Worm (Caenorhabditis elegans) whole organism, L4/young adult: ENCODE data around the gene cls-3.

Experiments
- W03F9.2 ChIP-seq: fragments of 150-350 bp; optimal IDR thresholded peaks from 2 replicates; lab custom pipeline; 2014; ENCODE audit warnings: missing biosample characterization, missing genetic modification characterization
- dao-5 ChIP-seq: sonication (generic microtip); optimal IDR thresholded peaks from 2 replicates; lab custom pipeline; 2016; ENCODE audit warnings: missing genotype, missing genetic modification characterization, moderate library complexity, missing compliant biosample characterization
- him-1 ChIP-seq: sonication (generic microtip); optimal IDR thresholded peaks from 2 replicates; lab custom pipeline; 2016; ENCODE audit warnings: missing genotype, missing genetic modification reagents, missing genetic modification characterization, missing compliant biosample characterization

cls-3 gene

DNA sequence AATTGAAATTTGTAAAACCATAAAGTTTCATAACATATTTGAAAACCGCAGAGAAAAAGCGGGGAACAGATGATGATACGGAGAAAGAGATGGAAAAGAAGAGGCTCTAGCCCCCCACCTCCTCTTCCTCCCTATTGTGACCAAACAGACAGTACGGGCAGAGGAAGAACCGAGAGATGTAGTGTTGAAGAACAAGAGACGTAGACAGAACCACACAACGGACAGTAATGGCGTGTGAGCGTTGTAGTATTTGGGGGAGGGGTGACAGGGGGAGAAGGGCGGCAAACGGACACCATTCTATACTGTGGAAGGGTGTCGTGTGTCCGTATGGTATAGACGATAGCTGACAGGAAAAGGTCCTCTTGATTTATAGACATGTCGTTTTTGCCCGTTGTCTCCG, 14.9 kb downstream of the cls-3 start:
- TF ChIP-seq W03F9.2, result no peak
- no peak for TF ChIP-seq dao-5 (tag; lab: Kevin White, UChicago)
- TF ChIP-seq him-1 (tag; lab: Kevin White, UChicago), result no peak

DNA sequence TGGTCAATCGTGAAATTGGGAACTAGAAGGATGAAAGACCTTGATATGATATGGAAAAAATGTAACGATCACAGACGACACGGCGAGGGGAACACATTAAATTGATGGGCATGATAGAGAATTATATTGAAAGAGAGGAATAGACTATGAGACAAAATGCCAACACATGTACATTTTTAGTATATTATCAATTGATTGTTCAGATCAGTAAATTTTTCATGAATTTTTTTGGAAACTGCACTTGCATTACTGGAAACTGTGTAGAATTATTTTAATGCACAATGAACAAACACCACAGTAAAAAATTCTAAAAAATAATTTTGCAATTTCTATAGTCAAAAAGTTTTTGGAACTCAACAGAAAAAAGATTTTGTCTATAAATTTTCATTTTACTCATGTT, 17.7 kb downstream of the cls-3 start:
- TF ChIP-seq W03F9.2, result no peak
- TF ChIP-seq dao-5 (tag; lab: Kevin White, UChicago), result no peak
- no peak for TF ChIP-seq him-1 (tag; lab: Kevin White, UChicago)

DNA sequence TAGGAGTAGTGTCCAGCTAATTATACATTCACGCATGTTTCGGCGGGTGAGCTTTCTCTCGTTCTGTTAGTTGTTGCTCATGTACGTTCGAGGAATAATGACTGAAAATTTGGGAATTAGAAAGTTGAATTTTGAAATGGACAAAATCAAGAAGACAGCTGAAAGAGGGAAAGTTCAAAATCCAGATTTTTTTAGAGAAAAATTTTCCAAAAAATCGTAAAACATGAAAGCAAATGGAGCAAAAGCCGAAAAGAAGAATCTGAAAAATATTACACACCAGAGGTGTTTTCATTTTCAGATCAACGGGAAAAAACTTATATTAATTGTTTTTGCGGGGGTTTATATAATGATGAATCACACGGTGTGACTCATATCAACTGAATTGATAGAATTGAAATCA, 18.2 kb downstream of the cls-3 start, which contains the start of gene ina-1:
Gene ina-1, minus strand, starts transcription at position 101 of the 400 bp plus-strand sequence.
- TF ChIP-seq W03F9.2, result no peak
- no peak for TF ChIP-seq dao-5 (tag; lab: Kevin White, UChicago)
- TF ChIP-seq him-1 (tag; lab: Kevin White, UChicago), result no peak

DNA sequence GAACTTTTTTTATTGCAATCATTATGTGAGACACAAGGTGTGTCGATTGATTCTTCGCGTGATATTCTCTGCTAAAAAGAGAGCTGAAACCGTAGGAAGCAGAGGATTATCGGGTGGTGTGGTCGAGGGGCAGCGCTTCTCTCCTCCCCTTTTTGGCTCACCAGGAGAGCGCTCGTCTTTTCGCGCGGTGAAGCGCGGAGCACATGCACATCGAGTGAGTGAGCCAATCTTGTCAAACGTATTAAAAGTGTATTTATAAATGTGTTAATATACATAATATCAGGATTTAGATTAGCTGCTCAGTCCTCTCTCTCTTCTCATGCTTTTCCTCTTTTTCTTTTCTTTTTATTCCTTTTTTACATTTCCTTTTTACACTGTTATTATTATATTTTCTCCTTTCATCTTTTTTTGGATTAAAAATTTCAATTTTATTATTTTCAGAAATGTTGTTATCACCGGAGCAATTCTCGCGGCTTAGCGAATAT, 28.2 kb downstream of the cls-3 start, which contains the start of gene dgk-3:
Gene dgk-3, plus strand, starts transcription at position 435 of the 485 bp plus-strand sequence.
- no peak for TF ChIP-seq him-1 (tag; lab: Kevin White, UChicago)
- no peak for TF ChIP-seq dao-5 (tag; lab: Kevin White, UChicago)
- no peak for TF ChIP-seq W03F9.2

DNA sequence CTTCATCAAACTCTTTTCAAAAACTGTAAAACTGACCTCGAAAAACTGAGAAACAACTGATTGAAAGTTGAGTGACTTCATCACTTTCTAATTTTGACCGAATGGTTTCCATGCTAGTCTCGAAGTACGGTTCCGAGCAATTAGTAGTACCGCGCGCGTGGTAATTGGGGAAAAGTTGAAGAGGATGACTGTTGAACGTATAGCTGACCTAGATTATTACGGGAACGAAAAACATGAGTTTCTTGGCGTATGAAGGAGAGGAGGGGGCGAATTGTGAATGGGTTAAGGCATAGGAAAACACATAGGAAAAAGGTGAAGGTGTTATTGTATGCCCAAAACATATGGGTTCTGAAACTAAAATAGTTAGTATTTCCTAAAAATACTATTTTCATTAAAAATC, 29.4 kb downstream of the cls-3 start, which contains the start of gene ptr-9:
Gene ptr-9, minus strand, starts transcription at position 101 of the 400 bp plus-strand sequence.
- TF ChIP-seq dao-5 (tag; lab: Kevin White, UChicago) (no peak), him-1 (tag; lab: Kevin White, UChicago) (no peak), W03F9.2 (no peak)

DNA sequence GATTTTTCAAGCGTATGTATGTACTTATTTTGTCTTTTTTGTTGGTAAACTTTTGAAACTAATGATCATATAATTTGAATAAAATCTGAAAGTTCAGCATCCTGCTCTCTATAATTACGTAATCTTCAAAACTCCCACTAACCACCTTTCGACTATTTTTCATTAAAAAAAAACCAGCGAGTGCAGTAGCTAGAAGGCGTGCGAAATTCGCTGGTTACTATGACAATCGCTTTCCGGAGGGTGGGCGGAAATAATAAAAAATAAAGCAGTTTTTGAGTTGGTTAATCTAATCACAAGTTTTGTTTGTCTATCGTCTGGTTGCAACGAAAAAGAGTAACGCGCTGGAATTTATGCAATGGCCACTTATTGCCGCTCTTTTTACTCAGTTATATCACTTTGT, 36.1 kb downstream of the cls-3 start, which contains the start of gene irld-34:
Gene irld-34, plus strand, starts transcription at position 301 of the 400 bp plus-strand sequence.
- TF ChIP-seq him-1 (tag; lab: Kevin White, UChicago), result no peak
- no peak for TF ChIP-seq dao-5 (tag; lab: Kevin White, UChicago)
- TF ChIP-seq W03F9.2, result no peak

DNA sequence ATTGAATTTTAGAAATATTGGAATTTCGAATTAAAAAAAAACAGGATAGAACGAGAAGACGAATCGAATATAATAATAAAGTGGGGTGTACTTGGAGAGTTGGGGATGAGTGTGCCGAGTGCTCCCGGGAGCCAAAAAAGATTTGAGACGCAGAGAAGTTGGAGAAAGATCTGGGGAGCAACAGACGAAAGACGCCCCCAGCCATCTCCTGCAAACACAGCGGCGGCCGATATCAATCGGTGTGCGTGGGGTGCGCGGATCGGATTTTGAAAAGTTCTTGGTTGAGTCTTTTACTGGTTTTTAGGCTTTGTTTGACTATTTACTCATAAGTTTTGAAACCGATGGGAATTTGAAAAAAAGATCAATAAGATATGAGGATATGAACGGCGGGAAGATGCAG, 37.1 kb downstream of the cls-3 start, which contains the start of gene nhl-1:
Gene nhl-1, minus strand, starts transcription at position 101 of the 400 bp plus-strand sequence.
- TF ChIP-seq dao-5 (tag; lab: Kevin White, UChicago) (no peak), W03F9.2 (no peak), him-1 (tag; lab: Kevin White, UChicago) (no peak)

DNA sequence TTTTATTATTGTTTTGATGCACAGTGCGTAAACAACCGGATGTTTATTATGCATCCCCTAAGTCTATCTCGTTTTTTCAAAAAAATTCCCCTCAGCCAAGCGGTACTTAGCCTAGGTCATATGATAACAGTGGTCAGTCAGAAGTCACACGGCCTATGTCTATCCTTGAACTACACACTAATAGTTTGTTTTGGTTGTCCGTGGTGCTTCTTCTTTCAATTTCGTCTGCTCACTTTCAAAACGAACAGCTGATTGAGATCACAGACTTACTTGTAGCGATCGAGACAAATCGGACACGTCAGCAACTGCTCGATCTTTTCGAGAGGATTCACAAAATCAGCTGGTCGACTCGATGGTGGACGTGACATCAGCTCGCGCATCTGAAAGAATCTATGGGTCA, 38.0 kb downstream of the cls-3 start:
- TF ChIP-seq dao-5 (tag; lab: Kevin White, UChicago), result no peak
- no peak for TF ChIP-seq W03F9.2
- no peak for TF ChIP-seq him-1 (tag; lab: Kevin White, UChicago)

DNA sequence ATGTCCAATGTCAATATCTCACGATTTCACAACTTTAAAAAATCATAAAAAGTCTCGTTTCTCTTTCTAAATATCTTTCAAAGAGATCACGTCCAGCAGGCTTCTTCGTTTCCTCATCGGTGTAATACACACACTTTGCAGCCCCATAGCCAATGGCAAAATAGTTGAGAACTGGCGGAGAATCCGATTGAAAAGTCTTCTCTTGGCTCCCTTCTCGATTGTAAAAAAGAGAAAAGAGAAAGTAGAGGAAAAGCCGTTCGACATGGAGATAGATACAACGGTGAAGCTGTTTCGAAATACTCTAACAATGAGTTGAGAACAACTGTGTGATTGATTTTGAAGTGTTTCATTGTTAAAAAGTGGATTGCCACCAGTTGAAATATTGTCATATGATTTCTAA, 39.1 kb downstream of the cls-3 start:
- TF ChIP-seq W03F9.2 (no peak), dao-5 (tag; lab: Kevin White, UChicago) (no peak), him-1 (tag; lab: Kevin White, UChicago) (no peak)

DNA sequence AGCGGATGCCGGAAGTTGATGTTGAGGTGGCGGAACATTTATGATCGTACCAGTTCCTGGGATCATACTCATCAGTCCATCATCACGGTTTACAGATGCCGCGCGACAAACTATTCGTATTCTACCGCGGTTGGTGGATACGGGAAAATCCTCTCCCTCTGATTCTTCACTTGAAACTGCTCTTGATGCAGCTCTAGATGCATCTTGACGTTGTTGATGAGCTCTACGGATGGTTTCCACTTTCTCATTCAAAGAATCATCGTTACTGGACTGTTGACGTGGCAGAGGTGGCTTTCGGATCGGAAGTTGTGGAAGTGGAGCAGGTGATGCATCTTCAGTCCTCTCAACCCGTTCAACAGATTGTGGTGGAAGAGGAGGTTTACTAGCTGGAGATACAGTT, 41.8 kb downstream of the cls-3 start:
- TF ChIP-seq dao-5 (tag; lab: Kevin White, UChicago) (no peak), him-1 (tag; lab: Kevin White, UChicago) (no peak), W03F9.2 (no peak)

DNA sequence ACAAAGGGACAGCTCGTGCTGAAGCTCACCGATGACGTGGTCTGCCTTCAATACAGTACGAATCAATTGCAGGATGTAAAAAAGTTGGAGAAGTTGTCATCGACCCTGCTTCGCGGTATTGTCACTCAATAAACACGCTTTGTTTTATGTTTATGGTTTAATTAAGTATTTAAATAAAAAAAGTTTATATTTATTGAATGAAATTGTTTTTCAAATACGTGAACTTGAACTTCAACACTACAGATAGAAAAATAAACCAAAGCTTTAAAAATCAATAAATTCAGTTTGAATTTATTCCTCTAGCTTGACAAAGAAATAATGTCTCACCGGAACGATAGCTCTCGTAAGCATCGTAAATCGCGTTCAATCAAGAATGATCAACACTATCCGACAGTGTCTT, 45.1 kb downstream of the cls-3 start, which contains the start of gene ZK512.8:
Gene ZK512.8, plus strand, starts transcription at position 301 of the 400 bp plus-strand sequence.
- no peak for TF ChIP-seq W03F9.2

DNA sequence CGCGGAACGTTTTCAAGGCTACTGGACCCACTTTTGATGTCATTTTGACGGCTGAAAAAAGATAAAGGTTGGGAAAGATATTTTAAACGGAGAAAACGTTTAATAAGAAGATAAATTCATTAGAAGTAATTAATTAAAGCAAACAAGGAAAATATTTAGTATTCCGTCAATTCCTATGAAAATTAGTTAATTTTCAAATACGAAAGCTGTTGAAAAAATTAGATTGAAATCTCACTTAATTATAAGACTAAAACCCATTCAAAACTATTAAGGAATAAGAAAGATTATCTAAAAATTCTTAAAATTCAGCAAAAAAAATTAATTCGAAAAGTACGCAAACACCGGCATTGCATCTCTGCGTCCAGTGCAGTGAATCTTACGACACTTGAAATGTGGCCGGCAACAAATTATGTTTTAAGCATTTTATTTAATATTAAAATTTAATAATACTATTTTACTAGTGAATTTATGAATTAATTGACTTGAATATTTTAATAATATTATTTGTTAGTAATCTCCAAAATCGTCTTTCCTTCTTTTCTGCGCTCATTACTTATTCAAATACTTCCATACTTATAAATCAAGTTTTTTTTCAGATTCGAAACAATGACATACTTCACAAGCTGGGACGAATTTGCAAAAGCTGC, 46.0 kb downstream of the cls-3 start, which contains the start of the genes ZK512.2 and ZK512.4:
Gene ZK512.2, minus strand, starts transcription at position 51 of the 647 bp plus-strand sequence.
Gene ZK512.4, plus strand, starts transcription at position 597 of the 647 bp plus-strand sequence.
- TF ChIP-seq W03F9.2, result peak; percentile 65
- TF ChIP-seq him-1 (tag; lab: Kevin White, UChicago), result no peak

DNA sequence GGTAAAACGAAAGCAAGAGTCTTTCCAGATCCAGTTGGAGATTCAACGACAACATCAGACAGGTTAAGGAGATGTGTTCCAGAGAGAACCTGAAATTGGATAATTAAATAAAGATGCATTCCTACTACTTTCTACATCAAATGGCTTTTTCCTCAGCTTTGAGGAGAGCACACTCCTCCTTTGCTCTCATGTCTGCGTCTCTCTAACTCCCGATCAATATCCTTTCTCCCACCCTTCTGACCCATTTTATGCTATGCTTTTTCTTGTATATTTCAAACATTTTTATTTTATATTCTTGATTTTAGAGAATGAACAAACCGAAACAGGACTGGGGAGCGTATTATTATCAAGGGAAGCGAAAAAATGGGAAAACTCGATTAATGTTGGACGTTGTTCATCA, 47.0 kb downstream of the cls-3 start, which contains the start of gene ZK512.11:
Gene ZK512.11, plus strand, starts transcription at position 301 of the 400 bp plus-strand sequence.
- no peak for TF ChIP-seq W03F9.2
- no peak for TF ChIP-seq him-1 (tag; lab: Kevin White, UChicago)
- TF ChIP-seq dao-5 (tag; lab: Kevin White, UChicago), result no peak

DNA sequence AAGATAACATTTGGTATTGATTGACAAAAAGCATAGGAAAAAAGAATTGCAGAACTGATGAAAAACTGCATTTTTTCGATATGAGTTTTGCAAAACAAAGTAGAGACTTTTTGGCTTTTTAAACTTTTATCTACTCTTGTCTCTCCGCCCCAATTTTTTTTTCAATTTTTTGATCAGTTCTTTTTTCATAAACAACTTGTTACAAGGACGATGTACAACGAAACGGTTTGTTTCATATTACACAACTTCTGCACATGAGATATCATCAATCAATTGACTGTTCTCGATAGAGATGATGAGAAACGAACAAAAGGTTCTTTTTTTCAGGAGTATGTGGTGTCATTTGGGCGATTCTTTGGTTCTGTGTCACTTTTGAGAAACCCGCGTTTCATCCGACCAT, 52.3 kb downstream of the cls-3 start, which contains the start of gene ZK512.7:
Gene ZK512.7, minus strand, starts transcription at position 101 of the 400 bp plus-strand sequence.
- TF ChIP-seq dao-5 (tag; lab: Kevin White, UChicago) (no peak), W03F9.2 (no peak), him-1 (tag; lab: Kevin White, UChicago) (no peak)
